Worm (Caenorhabditis elegans): ENCODE data around the gene M01H9.5.

Gene M01H9.5

ce11 chrIV:4470885-4471772 lies 5.8 kb downstream of the M01H9.5 start:
- TF ChIP-seq nhr-71 (tag; optimal IDR thresholded peaks at IDR 0.05) (peak; percentile 47), mdl-1 (tag; optimal IDR thresholded peaks at IDR 0.05) (peak in 1 of 2 experiments; percentile 86), nhr-20 (tag; optimal IDR thresholded peaks at IDR 0.05) (peak; percentile 9), snu-23 (GFP tag; optimal IDR thresholded peaks at IDR 0.05) (peak; percentile 37), ceh-63 (GFP tag; optimal IDR thresholded peaks at IDR 0.05) (no peak), nhr-47 (tag; optimal IDR thresholded peaks at IDR 0.05) (peak; percentile 11), lin-14 (GFP tag; optimal IDR thresholded peaks at IDR 0.05) (peak; percentile 55), ceh-88 (GFP tag; IDR thresholded peaks at IDR 0.05) (peak; percentile 43; the same call in 1 of the 2 replicates), mab-9 (GFP tag; IDR thresholded peaks at IDR 0.05) (0 out of 2 replicates have a peak, but pooled peaks have one; percentile 33), ztf-11 (tag; optimal IDR thresholded peaks at IDR 0.05) (peak in 1 of 2 experiments; percentile 38), vab-15 (tag; optimal IDR thresholded peaks at IDR 0.05) (peak; percentile 41), elt-3 (tag; optimal IDR thresholded peaks at IDR 0.05) (peak in 1 of 6 experiments; percentile 33), hpl-2 (GFP tag; optimal IDR thresholded peaks at IDR 0.05) (no peak), tbx-2 (tag; optimal IDR thresholded peaks at IDR 0.05) (peak; percentile 11), fkh-8 (tag; optimal IDR thresholded peaks at IDR 0.05) (peak; percentile 42), sptf-1 (tag; optimal IDR thresholded peaks at IDR 0.05) (no peak), sox-4 (tag; optimal IDR thresholded peaks at IDR 0.05) (no peak), mep-1 (tag; optimal IDR thresholded peaks at IDR 0.05) (no peak), rnt-1 (tag; optimal IDR thresholded peaks at IDR 0.05) (peak; percentile 50), nhr-19 (GFP tag; conservative IDR thresholded peaks at IDR 0.05) (peak; percentile 34), swsn-7 (tag; optimal IDR thresholded peaks at IDR 0.05) (peak; percentile 19), nhr-85 (tag) (peak; percentile 47), ztf-4 (tag; optimal IDR thresholded peaks at IDR 0.05) (no peak), grh-1 (GFP tag; IDR thresholded peaks at IDR 0.05) (no peak), ceh-82 (tag; optimal IDR thresholded peaks at IDR 0.05) (peak in 2 of 3 experiments; percentile 14 to 23), nhr-90 (tag; optimal IDR thresholded peaks at IDR 0.05; ENCODE audit: poor library complexity) (no peak), blmp-1 (tag; optimal IDR thresholded peaks at IDR 0.05) (peak; percentile 6), unc-130 (tag; optimal IDR thresholded peaks at IDR 0.05) (no peak), unc-86 (tag; optimal IDR thresholded peaks at IDR 0.05) (peak; percentile 21), lin-35 (GFP tag; optimal IDR thresholded peaks at IDR 0.05) (peak; percentile 59 to 81), pag-3 (tag; optimal IDR thresholded peaks at IDR 0.05; ENCODE audit: borderline replicate concordance, insufficient read depth) (no peak), dpl-1 (GFP tag; optimal IDR thresholded peaks at IDR 0.05) (peak; percentile 57 to 75 (median 65)), unc-98 (GFP tag; IDR thresholded peaks at IDR 0.05) (no peak), lsy-2 (tag; optimal IDR thresholded peaks at IDR 0.05) (peak; percentile 17 to 35), lin-13 (GFP tag; optimal IDR thresholded peaks at IDR 0.05) (peak; percentile 3), dsc-1 (tag; optimal IDR thresholded peaks at IDR 0.05) (peak; percentile 25), C16A3.4 (tag; optimal IDR thresholded peaks at IDR 0.05) (peak; percentile 54), mef-2 (tag; optimal IDR thresholded peaks at IDR 0.05) (peak; percentile 21), zip-4 (GFP tag; optimal IDR thresholded peaks at IDR 0.05) (peak; percentile 21), efl-1 (optimal IDR thresholded peaks at IDR 0.05) (peak; percentile 57 to 77), efl-1 (GFP tag; optimal IDR thresholded peaks at IDR 0.05 in 1 of 2) (peak; percentile 78 to 97)

All from whole organism, L1 larva.